Fruit fly (Drosophila melanogaster): ENCODE measurements around the gene Jhbp11.

Jhbp11 gene

dm6 chr3R:27139963-27140362, 38.9 kb downstream of the Jhbp11 start:
- TF ChIP-seq CG34367 (tag; optimal IDR thresholded peaks at IDR 0.05) = no peak
- no peak for TF ChIP-seq CG13204 (GFP tag; optimal IDR thresholded peaks at IDR 0.05)
- no peak for TF ChIP-seq CG8301 (tag; optimal IDR thresholded peaks at IDR 0.05)
- peak; percentile 46; the same call in 1 of the 3 replicates for TF ChIP-seq fd96Ca (GFP tag; IDR thresholded peaks at IDR 0.05)
- peak; percentile 49 for TF ChIP-seq CG15710 (tag; optimal IDR thresholded peaks at IDR 0.05)
- no peak for TF ChIP-seq CG10348 (GFP tag; IDR thresholded peaks at IDR 0.05)
- peak; percentile 65 for TF ChIP-seq CG8159 (tag; optimal IDR thresholded peaks at IDR 0.05)
- no peak for TF ChIP-seq CG9948 (tag; optimal IDR thresholded peaks at IDR 0.05)
- TF ChIP-seq D1 (tag; optimal IDR thresholded peaks at IDR 0.05) = no peak
- no peak for TF ChIP-seq CG12605 (GFP tag; IDR thresholded peaks at IDR 0.05)
- TF ChIP-seq CG14655 (GFP tag; optimal IDR thresholded peaks at IDR 0.05) = peak; percentile 43
- 0 out of 2 replicates have a peak, but pooled peaks have one; percentile 9 for TF ChIP-seq Ets98B (GFP tag; IDR thresholded peaks at IDR 0.05)
- TF ChIP-seq Pif1A (GFP tag; optimal IDR thresholded peaks at IDR 0.05) = peak; percentile 66
- no peak for TF ChIP-seq rn (GFP tag; IDR thresholded peaks at IDR 0.05)
- TF ChIP-seq EcR (GFP tag; optimal IDR thresholded peaks at IDR 0.05) = peak; percentile 8
- no peak for TF ChIP-seq gl (tag; optimal IDR thresholded peaks at IDR 0.05)
- TF ChIP-seq CG32121 (GFP tag; IDR thresholded peaks at IDR 0.05) = no peak
- peak; percentile 58 for TF ChIP-seq Snoo (tag; optimal IDR thresholded peaks at IDR 0.05)
- TF ChIP-seq CG4496 (GFP tag; IDR thresholded peaks at IDR 0.05) = peak; percentile 40; the same call in 1 of the 3 replicates
- peak; percentile 4 for TF ChIP-seq CG17806 (tag; optimal IDR thresholded peaks at IDR 0.05)
- TF ChIP-seq Pif1B (GFP tag; optimal IDR thresholded peaks at IDR 0.05) = peak; percentile 41

- TF ChIP-seq Ets98B (GFP tag; IDR thresholded peaks at IDR 0.05) (no peak), EcR (GFP tag; optimal IDR thresholded peaks at IDR 0.05) (no peak), CG10348 (GFP tag; IDR thresholded peaks at IDR 0.05) (no peak), CG9948 (tag; optimal IDR thresholded peaks at IDR 0.05) (no peak)
Measured at dm6 chr3R:27148812-27149769, 48.1 kb downstream of the Jhbp11 start.

- TF ChIP-seq Ets98B (GFP tag; IDR thresholded peaks at IDR 0.05) = no peak
- TF ChIP-seq CG14655 (GFP tag; optimal IDR thresholded peaks at IDR 0.05) = peak; percentile 11
- TF ChIP-seq CG10348 (GFP tag; IDR thresholded peaks at IDR 0.05) = no peak
- peak; percentile 26 for TF ChIP-seq CG13204 (GFP tag; optimal IDR thresholded peaks at IDR 0.05)
- no peak for TF ChIP-seq CG32121 (GFP tag; IDR thresholded peaks at IDR 0.05)
- peak; percentile 4 for TF ChIP-seq EcR (GFP tag; optimal IDR thresholded peaks at IDR 0.05)
Measured at dm6 chr3R:27149884-27150676, 49.0 kb downstream of the Jhbp11 start.

- TF ChIP-seq CG10348 (GFP tag; IDR thresholded peaks at IDR 0.05) = no peak
- TF ChIP-seq CG13204 (GFP tag; optimal IDR thresholded peaks at IDR 0.05) = no peak
- TF ChIP-seq CG8301 (tag; optimal IDR thresholded peaks at IDR 0.05) = peak; percentile 24
- TF ChIP-seq Pif1A (GFP tag; optimal IDR thresholded peaks at IDR 0.05) = no peak
- no peak for TF ChIP-seq CG32121 (GFP tag; IDR thresholded peaks at IDR 0.05)
- TF ChIP-seq CG17806 (tag; optimal IDR thresholded peaks at IDR 0.05) = peak; percentile 24
- no peak for TF ChIP-seq rn (GFP tag; IDR thresholded peaks at IDR 0.05)
- no peak for TF ChIP-seq CG34367 (tag; optimal IDR thresholded peaks at IDR 0.05)
- peak; percentile 6 for TF ChIP-seq CG9948 (tag; optimal IDR thresholded peaks at IDR 0.05)
- TF ChIP-seq fd96Ca (GFP tag; IDR thresholded peaks at IDR 0.05) = no peak
- no peak for TF ChIP-seq Ets98B (GFP tag; IDR thresholded peaks at IDR 0.05)
- TF ChIP-seq CG8159 (tag; optimal IDR thresholded peaks at IDR 0.05) = peak; percentile 44
- no peak for TF ChIP-seq CG4496 (GFP tag; IDR thresholded peaks at IDR 0.05)
- peak; percentile 6 for TF ChIP-seq CG14655 (GFP tag; optimal IDR thresholded peaks at IDR 0.05)
- TF ChIP-seq Snoo (tag; optimal IDR thresholded peaks at IDR 0.05) = peak; percentile 39
- no peak for TF ChIP-seq gl (tag; optimal IDR thresholded peaks at IDR 0.05)
- peak; percentile 4 for TF ChIP-seq Pif1B (GFP tag; optimal IDR thresholded peaks at IDR 0.05)
- TF ChIP-seq CG12605 (GFP tag; IDR thresholded peaks at IDR 0.05) = no peak
- TF ChIP-seq D1 (tag; optimal IDR thresholded peaks at IDR 0.05) = no peak
- no peak for TF ChIP-seq EcR (GFP tag; optimal IDR thresholded peaks at IDR 0.05)
- TF ChIP-seq CG15710 (tag; optimal IDR thresholded peaks at IDR 0.05) = no peak
Measured at dm6 chr3R:27150685-27151515, 49.9 kb downstream of the Jhbp11 start, which contains the start of gene CG6051. Gene CG6051, minus strand, starts transcription at chr3R:27151069.

- no peak for TF ChIP-seq D1 (tag; optimal IDR thresholded peaks at IDR 0.05)
- no peak for TF ChIP-seq CG10348 (GFP tag; IDR thresholded peaks at IDR 0.05)
- no peak for TF ChIP-seq CG15710 (tag; optimal IDR thresholded peaks at IDR 0.05)
- no peak for TF ChIP-seq CG8159 (tag; optimal IDR thresholded peaks at IDR 0.05)
- TF ChIP-seq CG4496 (GFP tag; IDR thresholded peaks at IDR 0.05) = peak; percentile 45; the same call in 2 of the 3 replicates
Measured at dm6 chr3R:27151516-27151823, 50.4 kb downstream of the Jhbp11 start, which contains the start of gene Men-b. Gene Men-b, plus strand, starts transcription at chr3R:27151662.

All from whole organism, pupa.